Fruit fly (Drosophila melanogaster): ENCODE measurements around the gene RecQ5.

Gene RecQ5

dm6 chr3L:14650348-14650747 is 18.5 kb upstream of the RecQ5 start:
- TF ChIP-seq dsf (GFP tag; optimal IDR thresholded peaks at IDR 0.05; ENCODE audit: borderline replicate concordance) (no peak), CrebA (GFP tag; optimal IDR thresholded peaks at IDR 0.05; ENCODE audit: borderline replicate concordance) (no peak), foxo (GFP tag; optimal IDR thresholded peaks at IDR 0.05) (no peak), Dfd (GFP tag; optimal IDR thresholded peaks at IDR 0.05) (no peak), Rel (GFP tag; optimal IDR thresholded peaks at IDR 0.05) (no peak), Rel (tag; optimal IDR thresholded peaks at IDR 0.05) (peak; percentile 33)

- TF ChIP-seq Vsx2 (GFP tag; optimal IDR thresholded peaks at IDR 0.05; ENCODE audit: partially characterized antibody) (peak; percentile 29), Sp1 (GFP tag; optimal IDR thresholded peaks at IDR 0.05) (no peak), jim (GFP tag; optimal IDR thresholded peaks at IDR 0.05) (no peak), foxo (GFP tag; optimal IDR thresholded peaks at IDR 0.05) (peak in 1 of 2 experiments; percentile 8)
Measured at dm6 chr3L:14648922-14649321, 17.0 kb upstream of the RecQ5 start.

DNA sequence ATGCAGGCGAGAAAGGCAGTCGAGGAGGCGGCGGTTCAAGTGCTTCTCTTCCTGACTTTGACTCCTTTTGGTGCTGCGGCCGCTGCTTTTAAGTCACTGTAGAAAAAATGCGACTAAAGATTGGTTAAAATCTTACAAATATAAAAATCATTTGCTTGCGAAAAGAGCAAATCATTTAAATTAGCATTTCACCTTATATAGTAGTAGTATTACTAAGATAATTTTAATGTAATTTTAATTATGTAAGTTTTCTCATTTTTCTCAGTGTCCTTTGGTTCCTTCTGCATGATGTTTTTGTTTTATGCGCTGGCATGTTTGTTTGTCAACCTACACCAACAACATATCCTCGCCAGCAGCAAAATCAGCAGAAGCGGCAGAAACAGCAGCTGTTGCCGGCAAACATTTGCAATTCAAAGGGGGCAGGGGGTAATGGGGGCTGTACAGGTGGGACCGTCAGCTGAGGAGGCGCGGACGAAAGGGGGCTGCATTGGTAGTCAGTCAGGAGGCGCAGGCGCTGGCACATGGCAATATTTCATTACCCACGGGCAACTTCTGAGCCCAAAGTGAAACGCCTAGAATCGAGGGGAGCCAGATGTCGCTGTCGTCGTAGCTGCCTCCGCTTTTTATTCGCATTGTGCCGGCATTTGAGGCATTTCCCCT is 15.5 kb upstream of the RecQ5 start:
- TF ChIP-seq usp (GFP tag; optimal IDR thresholded peaks at IDR 0.05) (no peak), jim (GFP tag; optimal IDR thresholded peaks at IDR 0.05) (no peak), Hr83 (GFP tag; optimal IDR thresholded peaks at IDR 0.05; ENCODE audit: poor library complexity, severe bottlenecking) (no peak), CG32264 (GFP tag; optimal IDR thresholded peaks at IDR 0.05) (no peak), sage (GFP tag; optimal IDR thresholded peaks at IDR 0.05) (peak; percentile 17), Dfd (GFP tag; optimal IDR thresholded peaks at IDR 0.05) (no peak), dsf (GFP tag; optimal IDR thresholded peaks at IDR 0.05; ENCODE audit: borderline replicate concordance) (no peak), GATAd (GFP tag; optimal IDR thresholded peaks at IDR 0.05) (no peak), h (GFP tag; optimal IDR thresholded peaks at IDR 0.05) (peak; percentile 88), rgr (GFP tag; optimal IDR thresholded peaks at IDR 0.05) (peak; percentile 76), Mio (GFP tag; optimal IDR thresholded peaks at IDR 0.05) (no peak), Vsx2 (GFP tag; optimal IDR thresholded peaks at IDR 0.05; ENCODE audit: partially characterized antibody) (no peak), CrebA (GFP tag; optimal IDR thresholded peaks at IDR 0.05; ENCODE audit: borderline replicate concordance) (no peak), Abd-B (GFP tag; optimal IDR thresholded peaks at IDR 0.05) (no peak), pan (optimal IDR thresholded peaks at IDR 0.05) (no peak), OdsH (GFP tag; optimal IDR thresholded peaks at IDR 0.05) (peak; percentile 75), lola (GFP tag; optimal IDR thresholded peaks at IDR 0.05) (no peak), Hnf4 (GFP tag; optimal IDR thresholded peaks at IDR 0.05) (peak; percentile 64), psq (GFP tag; optimal IDR thresholded peaks at IDR 0.05) (peak; percentile 72), fru (GFP tag; optimal IDR thresholded peaks at IDR 0.05) (peak; percentile 70), Jra (GFP tag; optimal IDR thresholded peaks at IDR 0.05) (no peak), foxo (GFP tag; optimal IDR thresholded peaks at IDR 0.05) (peak in 1 of 2 experiments; percentile 81), CG9705 (GFP tag; optimal IDR thresholded peaks at IDR 0.05) (peak; percentile 11), Sp1 (GFP tag; optimal IDR thresholded peaks at IDR 0.05) (peak; percentile 82), HLH106 (tag; optimal IDR thresholded peaks at IDR 0.05) (peak; percentile 89), sv (GFP tag; optimal IDR thresholded peaks at IDR 0.05) (no peak), br (GFP tag; optimal IDR thresholded peaks at IDR 0.05) (peak; percentile 63), tai (GFP tag; optimal IDR thresholded peaks at IDR 0.05) (no peak), dl (GFP tag; optimal IDR thresholded peaks at IDR 0.05; ENCODE audit: insufficient read depth in 1 of 2, partially characterized antibody in 2 of 2) (no peak), Dif (GFP tag; optimal IDR thresholded peaks at IDR 0.05; ENCODE audit: partially characterized antibody) (no peak), woc (GFP tag; optimal IDR thresholded peaks at IDR 0.05) (peak; percentile 28), Rel (GFP tag; optimal IDR thresholded peaks at IDR 0.05) (peak; percentile 61), Rel (tag; optimal IDR thresholded peaks at IDR 0.05) (peak; percentile 20), Hr78 (GFP tag; optimal IDR thresholded peaks at IDR 0.05) (no peak), ey (GFP tag; optimal IDR thresholded peaks at IDR 0.05) (peak; percentile 60), brk (GFP tag; optimal IDR thresholded peaks at IDR 0.05) (peak; percentile 72), N (GFP tag; optimal IDR thresholded peaks at IDR 0.05) (no peak), Myc (optimal IDR thresholded peaks at IDR 0.05) (no peak), dmrt93B (GFP tag; optimal IDR thresholded peaks at IDR 0.05) (peak; percentile 43)

All from whole organism, wandering third instar larva.